Fruit fly (Drosophila melanogaster) whole organism, embryonic: ENCODE measurements around the gene CG14015.
A peak's percentile ranks its signal among the peaks of the same experiment; 100 is the strongest.

Experiments used
- Atf-2 ChIP-seq: fragments of 200-800 bp; sonication (Bioruptor generic); optimal IDR thresholded peaks from 2 replicates; lab custom pipeline; 2016; ENCODE audit warnings: missing biosample characterization, missing genetic modification characterization
- Bteb2 ChIP-seq: fragments of 200-800 bp; sonication (Bioruptor generic); optimal IDR thresholded peaks from 2 replicates; lab custom pipeline; 2016; ENCODE audit warnings: missing biosample characterization, missing genetic modification characterization
- CG12104 ChIP-seq: fragments of 200-800 bp; sonication (Bioruptor generic); optimal IDR thresholded peaks from 3 replicates; lab custom pipeline; 2016; ENCODE audit warnings: missing biosample characterization, missing genetic modification characterization
- CG12155 ChIP-seq: fragments of 200-800 bp; sonication (Bioruptor generic); optimal IDR thresholded peaks from 3 replicates; lab custom pipeline; 2016; ENCODE audit warnings: missing biosample characterization, missing genetic modification characterization
- CG13123 ChIP-seq: fragments of 200-800 bp; sonication (Bioruptor generic); optimal IDR thresholded peaks from 2 replicates; lab custom pipeline; 2016; ENCODE audit warnings: missing biosample characterization, missing genetic modification characterization
- CG14441 ChIP-seq: fragments of 200-800 bp; sonication (Bioruptor generic); IDR thresholded peaks from 2 replicates; pipeline ENCODE4 v1.3.6; 2022; ENCODE audit warnings: missing biosample characterization, missing genetic modification characterization
- CG14860 ChIP-seq: fragments of 200-800 bp; sonication (Bioruptor generic); IDR thresholded peaks from 3 replicates; pipeline ENCODE4 v1.3.6; 2022; ENCODE audit warnings: missing biosample characterization, missing genetic modification characterization; ENCODE audit not compliant: partially characterized antibody
- CG15514 ChIP-seq: fragments of 200-800 bp; sonication (Bioruptor generic); optimal IDR thresholded peaks from 3 replicates; lab custom pipeline; 2017; ENCODE audit warnings: missing biosample characterization, missing genetic modification characterization, mild to moderate bottlenecking, moderate library complexity, missing genetic modification reagents
- CG1602 ChIP-seq: fragments of 200-800 bp; sonication (Bioruptor generic); optimal IDR thresholded peaks from 3 replicates; lab custom pipeline; 2016; ENCODE audit warnings: missing biosample characterization, missing genetic modification characterization
- CG17612 ChIP-seq: fragments of 200-800 bp; sonication (Bioruptor generic); IDR thresholded peaks from 2 replicates; pipeline ENCODE4 v1.3.6; 2022; ENCODE audit warnings: missing biosample characterization, missing genetic modification characterization
- CG17912 ChIP-seq: fragments of 200-800 bp; sonication (Bioruptor generic); optimal IDR thresholded peaks from 2 replicates; lab custom pipeline; 2018; ENCODE audit warnings: missing biosample characterization, mild to moderate bottlenecking, missing genetic modification characterization
- CG1832 ChIP-seq: fragments of 200-800 bp; sonication (Bioruptor generic); optimal IDR thresholded peaks from 2 replicates; lab custom pipeline; 2017; ENCODE audit warnings: missing biosample characterization, mild to moderate bottlenecking, missing genetic modification characterization, inconsistent platforms
- CG32772 ChIP-seq: fragments of 200-800 bp; sonication (Bioruptor generic); IDR thresholded peaks from 2 replicates; pipeline ENCODE4 v1.3.6; 2022; ENCODE audit warnings: missing biosample characterization, missing genetic modification characterization
- CG4360 ChIP-seq: fragments of 200-800 bp; sonication (Bioruptor generic); IDR thresholded peaks from 2 replicates; pipeline ENCODE4 v1.3.6; 2022; ENCODE audit warnings: missing biosample characterization, missing genetic modification characterization
- CG5953 ChIP-seq: fragments of 200-800 bp; sonication (Bioruptor generic); IDR thresholded peaks from 2 replicates; pipeline ENCODE4 v1.3.6; 2022; ENCODE audit warnings: missing biosample characterization, missing genetic modification characterization
- CG6254 ChIP-seq: fragments of 200-800 bp; sonication (Bioruptor generic); optimal IDR thresholded peaks from 3 replicates; lab custom pipeline; 2017; ENCODE audit warnings: mild to moderate bottlenecking, missing biosample characterization, missing genetic modification reagents, missing genetic modification characterization
- CG6654 ChIP-seq: fragments of 200-800 bp; sonication (Bioruptor generic); optimal IDR thresholded peaks from 2 replicates; lab custom pipeline; 2017; ENCODE audit warnings: missing biosample characterization, mild to moderate bottlenecking, missing genetic modification characterization
- CG7357 ChIP-seq: fragments of 200-800 bp; sonication (Bioruptor generic); IDR thresholded peaks from 3 replicates; pipeline ENCODE4 v1.3.6; 2022; ENCODE audit warnings: missing biosample characterization, missing genetic modification characterization
- CG7928 ChIP-seq: fragments of 200-800 bp; sonication (Bioruptor generic); optimal IDR thresholded peaks from 2 replicates; lab custom pipeline; 2017; ENCODE audit warnings: missing biosample characterization, mild to moderate bottlenecking, missing genetic modification characterization
- CG7987 ChIP-seq: fragments of 200-800 bp; sonication (Bioruptor generic); optimal IDR thresholded peaks from 2 replicates; lab custom pipeline; 2018; ENCODE audit warnings: missing biosample characterization, mild to moderate bottlenecking, missing genetic modification characterization, moderate library complexity
- CG9876 ChIP-seq: fragments of 200-800 bp; sonication (Bioruptor generic); optimal IDR thresholded peaks from 2 replicates; lab custom pipeline; 2016; ENCODE audit warnings: missing biosample characterization, missing genetic modification characterization
- CHES-1-like ChIP-seq: fragments of 200-800 bp; sonication (Bioruptor generic); optimal IDR thresholded peaks from 2 replicates; lab custom pipeline; 2016; ENCODE audit warnings: missing biosample characterization, missing genetic modification characterization
- Camta ChIP-seq: fragments of 200-800 bp; sonication (Bioruptor generic); optimal IDR thresholded peaks from 2 replicates; lab custom pipeline; 2016; ENCODE audit warnings: missing biosample characterization, missing genetic modification characterization
- Chrac-16 ChIP-seq: fragments of 200-800 bp; sonication (Bioruptor generic); optimal IDR thresholded peaks from 3 replicates; lab custom pipeline; 2016; ENCODE audit warnings: missing biosample characterization, missing genetic modification characterization
- Deaf1 ChIP-seq: fragments of 200-800 bp; optimal IDR thresholded peaks from 3 replicates; lab custom pipeline; 2019; ENCODE audit warnings: missing biosample characterization, mild to moderate bottlenecking, missing genetic modification characterization, moderate library complexity
- Dll ChIP-seq: fragments of 200-800 bp; sonication (Bioruptor generic); IDR thresholded peaks from 4 replicates; pipeline ENCODE4 v1.3.6; 2022; ENCODE audit warnings: missing biosample characterization, missing genetic modification characterization; ENCODE audit not compliant: partially characterized antibody
- Dp ChIP-seq: fragments of 200-800 bp; sonication (Bioruptor generic); optimal IDR thresholded peaks from 2 replicates; lab custom pipeline; 2018; ENCODE audit warnings: missing biosample characterization, mild to moderate bottlenecking, missing genetic modification characterization, moderate library complexity
- HLH3B ChIP-seq: fragments of 200-800 bp; sonication (Bioruptor generic); IDR thresholded peaks from 2 replicates; pipeline ENCODE4 v1.3.6; 2022; ENCODE audit warnings: missing biosample characterization, missing genetic modification characterization
- HmgZ ChIP-seq: fragments of 200-800 bp; sonication (Bioruptor generic); optimal IDR thresholded peaks from 2 replicates; lab custom pipeline; 2018; ENCODE audit warnings: missing biosample characterization, mild to moderate bottlenecking, missing genetic modification characterization
- Hmr ChIP-seq: fragments of 200-800 bp; sonication (Bioruptor generic); optimal IDR thresholded peaks from 3 replicates; lab custom pipeline; 2017; ENCODE audit warnings: mild to moderate bottlenecking, missing biosample characterization, missing genetic modification reagents, missing genetic modification characterization
- Hr51 ChIP-seq, 2 experiments: fragments of 200-800 bp; sonication (Bioruptor generic); optimal IDR thresholded peaks; 2 replicates in 1 of 2; 3 replicates in 1 of 2; lab custom pipeline; 2016 to 2018; ENCODE audit warnings: missing biosample characterization in 2 of 2, missing genetic modification characterization in 2 of 2, mild to moderate bottlenecking in 1 of 2, moderate library complexity in 1 of 2
- Lim3 ChIP-seq: fragments of 200-800 bp; sonication (Bioruptor generic); IDR thresholded peaks from 2 replicates; pipeline ENCODE4 v1.3.6; 2022; ENCODE audit warnings: missing biosample characterization, missing genetic modification characterization
- NK7.1 ChIP-seq: fragments of 200-800 bp; sonication (Bioruptor generic); optimal IDR thresholded peaks from 3 replicates; lab custom pipeline; 2016; ENCODE audit warnings: missing biosample characterization, missing genetic modification characterization
- Neu2 ChIP-seq: fragments of 200-800 bp; sonication (Bioruptor generic); optimal IDR thresholded peaks from 3 replicates; lab custom pipeline; 2016; ENCODE audit warnings: missing biosample characterization, missing genetic modification characterization, borderline replicate concordance
- NfI ChIP-seq: fragments of 200-800 bp; sonication (Bioruptor generic); optimal IDR thresholded peaks from 3 replicates; lab custom pipeline; 2018; ENCODE audit warnings: missing biosample characterization, mild to moderate bottlenecking, missing genetic modification characterization, moderate library complexity
- PHDP ChIP-seq: fragments of 200-800 bp; sonication (Bioruptor generic); optimal IDR thresholded peaks from 3 replicates; lab custom pipeline; 2018; ENCODE audit warnings: missing biosample characterization, mild to moderate bottlenecking, missing genetic modification characterization, moderate library complexity
- Sox102F ChIP-seq: fragments of 200-800 bp; sonication (Bioruptor generic); optimal IDR thresholded peaks from 2 replicates; lab custom pipeline; 2018; ENCODE audit warnings: missing biosample characterization, mild to moderate bottlenecking, missing genetic modification characterization, moderate library complexity
- Sry-δ ChIP-seq: fragments of 200-800 bp; sonication (Bioruptor generic); optimal IDR thresholded peaks from 2 replicates; lab custom pipeline; 2016; ENCODE audit warnings: missing biosample characterization, missing genetic modification characterization
- ato ChIP-seq: fragments of 200-800 bp; sonication (Bioruptor generic); IDR thresholded peaks from 2 replicates; pipeline ENCODE4 v1.3.6; 2022; ENCODE audit warnings: missing biosample characterization, missing genetic modification characterization; ENCODE audit not compliant: partially characterized antibody
- bab2 ChIP-seq: fragments of 200-800 bp; sonication (Bioruptor generic); optimal IDR thresholded peaks from 2 replicates; lab custom pipeline; 2016; ENCODE audit warnings: missing biosample characterization, missing genetic modification characterization
- cato ChIP-seq: fragments of 200-800 bp; sonication (Bioruptor generic); optimal IDR thresholded peaks from 2 replicates; lab custom pipeline; 2016; ENCODE audit warnings: missing biosample characterization, missing genetic modification characterization, borderline replicate concordance
- esg ChIP-seq: fragments of 200-800 bp; sonication (Bioruptor generic); conservative IDR thresholded peaks from 2 replicates; pipeline ENCODE4 v1.3.6; 2022; ENCODE audit warnings: missing biosample characterization, missing genetic modification characterization
- nom ChIP-seq: fragments of 200-800 bp; sonication (Bioruptor generic); optimal IDR thresholded peaks from 2 replicates; lab custom pipeline; 2017; ENCODE audit warnings: missing biosample characterization, missing genetic modification characterization, mild to moderate bottlenecking, moderate library complexity, missing genetic modification reagents
- onecut ChIP-seq: fragments of 200-800 bp; sonication (Bioruptor generic); IDR thresholded peaks from 2 replicates; pipeline ENCODE4 v1.3.6; 2022; ENCODE audit warnings: missing biosample characterization, missing genetic modification characterization
- sd ChIP-seq: fragments of 200-800 bp; sonication (Bioruptor generic); optimal IDR thresholded peaks from 3 replicates; lab custom pipeline; 2018; ENCODE audit warnings: missing biosample characterization, mild to moderate bottlenecking, missing genetic modification characterization, moderate library complexity
- slbo ChIP-seq: fragments of 200-800 bp; sonication (Bioruptor generic); IDR thresholded peaks from 2 replicates; pipeline ENCODE4 v1.3.6; 2022; ENCODE audit warnings: missing biosample characterization, missing genetic modification characterization
- so ChIP-seq: fragments of 200-800 bp; sonication (Bioruptor generic); IDR thresholded peaks from 3 replicates; pipeline ENCODE4 v1.3.6; 2022; ENCODE audit warnings: missing biosample characterization, missing genetic modification characterization
- zf30C ChIP-seq: fragments of 200-800 bp; sonication (Bioruptor generic); optimal IDR thresholded peaks from 3 replicates; lab custom pipeline; 2018; ENCODE audit warnings: missing biosample characterization, mild to moderate bottlenecking, missing genetic modification characterization

Gene CG14015

dm6 chr2L:5546518-5547287, 7.7 kb upstream of the CG14015 start, which contains the start of gene Oscillin (continued):
- TF ChIP-seq esg (GFP tag; lab: Robert Waterston, UW), result peak; percentile 66
- peak; percentile 59 for TF ChIP-seq bab2 (GFP tag; lab: Kevin White, UChicago)
- TF ChIP-seq Lim3 (GFP tag; lab: Robert Waterston, UW), result no peak
- TF ChIP-seq CG13123, result peak; percentile 4
- peak; percentile 78 for TF ChIP-seq HLH3B (GFP tag; lab: Robert Waterston, UW)
- peak; percentile 45 for TF ChIP-seq CG6654 (GFP tag; lab: Kevin White, UChicago)
- peak; percentile 83 for TF ChIP-seq CG14860 (GFP tag; lab: Robert Waterston, UW)
- TF ChIP-seq Sry-δ (GFP tag; lab: Kevin White, UChicago), result peak; percentile 32
- peak; percentile 18 for TF ChIP-seq CG1602 (GFP tag; lab: Kevin White, UChicago)
- peak; percentile 36 to 92 for TF ChIP-seq Hr51 (GFP tag; optimal IDR thresholded peaks at IDR 0.05; lab: Kevin White, UChicago)
- peak; percentile 79 for TF ChIP-seq Bteb2 (GFP tag; lab: Kevin White, UChicago)
- no peak for TF ChIP-seq cato (GFP tag; lab: Kevin White, UChicago)
- no peak for TF ChIP-seq CG17912
- TF ChIP-seq CG17612 (GFP tag; lab: Robert Waterston, UW), result peak; percentile 54; the same call in 1 of the 2 replicates
- TF ChIP-seq NK7.1 (GFP tag; lab: Kevin White, UChicago), result no peak
- TF ChIP-seq Dp (GFP tag; lab: Kevin White, UChicago), result no peak
- TF ChIP-seq CG14441, result peak; percentile 78
- no peak for TF ChIP-seq CG9876 (GFP tag; lab: Kevin White, UChicago)
- TF ChIP-seq ato (GFP tag; lab: Robert Waterston, UW), result peak; percentile 81; the same call in 1 of the 2 replicates
- TF ChIP-seq Chrac-16 (GFP tag; lab: Kevin White, UChicago), result no peak
- TF ChIP-seq Atf-2 (GFP tag; lab: Kevin White, UChicago), result peak; percentile 66
- TF ChIP-seq Dll (GFP tag; lab: Robert Waterston, UW), result peak; percentile 66; the same call in 3 of the 4 replicates
- peak; percentile 47 for TF ChIP-seq nom (GFP tag; lab: Kevin White, UChicago)
- TF ChIP-seq CHES-1-like (GFP tag; lab: Kevin White, UChicago), result no peak
- TF ChIP-seq CG7928, result no peak
- TF ChIP-seq so (GFP tag; lab: Robert Waterston, UW), result peak; percentile 63; the same call in 1 of the 3 replicates
- no peak for TF ChIP-seq Hmr (GFP tag; lab: Kevin White, UChicago)
- TF ChIP-seq CG15514 (GFP tag; lab: Kevin White, UChicago), result peak; percentile 61
- TF ChIP-seq CG1832, result no peak
- peak; percentile 79 for TF ChIP-seq slbo (GFP tag; lab: Robert Waterston, UW)
- TF ChIP-seq sd (tag; lab: Kevin White, UChicago), result peak; percentile 91
- TF ChIP-seq CG12155, result peak; percentile 53
- peak; percentile 70 for TF ChIP-seq HmgZ (tag; lab: Kevin White, UChicago)
- peak; percentile 85 for TF ChIP-seq CG6254
- peak; percentile 69 for TF ChIP-seq Deaf1 (tag; lab: Kevin White, UChicago)
- peak; percentile 44 for TF ChIP-seq CG7987 (GFP tag; lab: Kevin White, UChicago)
- 0 out of 2 replicates have a peak, but pooled peaks have one; percentile 28 for TF ChIP-seq CG5953 (GFP tag; lab: Robert Waterston, UW)
- no peak; the same call in 2 of the 3 replicates for TF ChIP-seq CG7357 (GFP tag; lab: Robert Waterston, UW)
- TF ChIP-seq NfI (GFP tag; lab: Kevin White, UChicago), result peak; percentile 66
- TF ChIP-seq CG12104 (GFP tag; lab: Kevin White, UChicago), result peak; percentile 80
- TF ChIP-seq PHDP, result no peak
- TF ChIP-seq Camta (GFP tag; lab: Kevin White, UChicago), result peak; percentile 25
- TF ChIP-seq onecut (GFP tag; lab: Robert Waterston, UW), result peak; percentile 67
- TF ChIP-seq Neu2 (GFP tag; lab: Kevin White, UChicago), result no peak
- peak; percentile 82 for TF ChIP-seq CG32772
- 0 out of 2 replicates have a peak, but pooled peaks have one; percentile 4 for TF ChIP-seq CG4360
- TF ChIP-seq Sox102F, result peak; percentile 91
- no peak for TF ChIP-seq zf30C
